Worm (Caenorhabditis elegans): ENCODE results near the gene M199.2.

Gene M199.2

DNA sequence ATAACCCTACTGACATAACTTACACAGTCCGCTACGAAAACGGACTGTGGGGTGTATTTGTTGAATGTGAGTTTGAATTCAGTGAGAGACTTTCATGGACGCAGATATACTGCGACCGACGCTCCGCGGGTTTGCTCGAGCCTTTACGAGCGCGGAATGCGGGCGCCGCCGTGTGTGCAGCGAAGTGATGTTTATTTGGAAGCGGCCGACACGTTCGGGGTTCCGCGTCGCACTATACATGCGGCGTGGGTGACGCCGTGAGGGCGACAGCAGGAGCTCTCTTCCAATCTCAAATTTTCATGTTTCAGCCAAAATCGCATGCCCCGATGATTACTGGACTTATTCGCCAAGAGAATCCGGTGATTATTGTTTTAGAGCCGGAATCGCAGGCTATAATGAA is 10.7 kb downstream of the M199.2 start:
- no peak for TF ChIP-seq ceh-82 (tag; optimal IDR thresholded peaks at IDR 0.05)
- TF ChIP-seq snpc-1.2 (GFP tag; IDR thresholded peaks at IDR 0.05) = peak; percentile 94
- TF ChIP-seq daf-19 (GFP tag; conservative IDR thresholded peaks at IDR 0.05) = no peak
- TF ChIP-seq mdt-29 (GFP tag; IDR thresholded peaks at IDR 0.05) = 0 out of 2 replicates have a peak, but pooled peaks have one; percentile 43
- TF ChIP-seq set-16 (GFP tag; IDR thresholded peaks at IDR 0.05) = peak; percentile 62; the same call in 1 of the 2 replicates

DNA sequence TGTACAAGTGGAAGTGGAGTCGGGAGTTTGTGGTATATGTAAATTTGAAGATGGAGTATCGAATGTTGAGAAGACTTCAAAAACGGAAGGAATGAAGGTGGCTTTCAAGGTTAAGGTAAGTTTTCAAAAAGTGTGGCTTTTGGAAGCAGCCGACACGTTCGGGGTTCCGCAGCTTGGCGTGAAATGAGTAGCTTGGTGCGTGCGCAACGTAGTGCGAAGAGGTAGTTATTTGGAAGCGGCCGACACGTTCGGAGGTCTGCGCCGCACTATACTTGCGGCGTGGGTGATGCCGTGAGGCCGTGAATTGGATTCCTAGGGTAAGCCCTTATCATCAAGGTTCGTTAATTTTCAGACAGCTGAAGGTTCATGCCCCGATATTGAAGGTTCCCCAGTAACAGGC is 12.2 kb downstream of the M199.2 start, which contains the start of gene clec-189:
Gene clec-189 (plus strand): TSS at position 92 of the 400 bp plus-strand sequence.
- TF ChIP-seq snpc-1.2 (GFP tag; IDR thresholded peaks at IDR 0.05) (peak; percentile 80), Y5F2A.4 (GFP tag; optimal IDR thresholded peaks at IDR 0.05) (no peak), set-16 (GFP tag; IDR thresholded peaks at IDR 0.05) (0 out of 2 replicates have a peak, but pooled peaks have one; percentile 19)

ce11 chrIV:15122882-15123281 is 14.3 kb downstream of the M199.2 start, which contains the start of gene M199.7:
Gene M199.7, plus strand, starts transcription at chrIV:15123182.
- TF ChIP-seq F37D6.2 (tag; optimal IDR thresholded peaks at IDR 0.05) = no peak
- TF ChIP-seq ZK337.2 (GFP tag; IDR thresholded peaks at IDR 0.05) = no peak
- no peak for TF ChIP-seq Y5F2A.4 (GFP tag; optimal IDR thresholded peaks at IDR 0.05)
- TF ChIP-seq php-3 (GFP tag; IDR thresholded peaks at IDR 0.05) = no peak
- no peak for TF ChIP-seq lin-1 (GFP tag; IDR thresholded peaks at IDR 0.05)
- TF ChIP-seq T20F7.1 (GFP tag; optimal IDR thresholded peaks at IDR 0.05) = no peak
- TF ChIP-seq nhr-28 (tag; optimal IDR thresholded peaks at IDR 0.05) = no peak
- no peak for TF ChIP-seq ceh-32 (tag; optimal IDR thresholded peaks at IDR 0.05; ENCODE audit: poor library complexity)
- TF ChIP-seq spr-1 (tag; optimal IDR thresholded peaks at IDR 0.05) = no peak
- TF ChIP-seq mes-2 (tag; optimal IDR thresholded peaks at IDR 0.05; ENCODE audit: poor library complexity, severe bottlenecking) = no peak
- no peak for TF ChIP-seq ceh-82 (tag; optimal IDR thresholded peaks at IDR 0.05)
- no peak for TF ChIP-seq vab-7 (GFP tag; IDR thresholded peaks at IDR 0.05)
- TF ChIP-seq dmd-9 (GFP tag; IDR thresholded peaks at IDR 0.05) = no peak

ce11 chrIV:15126021-15126420 is 17.4 kb downstream of the M199.2 start, which contains the start of gene clec-190:
Gene clec-190, minus strand, starts transcription at chrIV:15126121.
- TF ChIP-seq F10B5.3 (tag; optimal IDR thresholded peaks at IDR 0.05) = no peak
- peak in 1 of 2 experiments; percentile 46 for TF ChIP-seq unc-62 (GFP tag; optimal IDR thresholded peaks at IDR 0.05 in 1 of 2)
- no peak for TF ChIP-seq unc-62 (tag; optimal IDR thresholded peaks at IDR 0.05)

- TF ChIP-seq dpl-1 (GFP tag; optimal IDR thresholded peaks at IDR 0.05) = no peak
- no peak for TF ChIP-seq attf-4 (tag; optimal IDR thresholded peaks at IDR 0.05)
- TF ChIP-seq tra-1 (GFP tag; IDR thresholded peaks at IDR 0.05) = no peak
- TF ChIP-seq spr-1 (tag; optimal IDR thresholded peaks at IDR 0.05) = no peak
- no peak for TF ChIP-seq Y5F2A.4 (GFP tag; optimal IDR thresholded peaks at IDR 0.05)
- no peak for TF ChIP-seq lin-1 (GFP tag; IDR thresholded peaks at IDR 0.05)
- TF ChIP-seq ceh-44 (GFP tag; IDR thresholded peaks at IDR 0.05) = no peak
- TF ChIP-seq hif-1 (tag; optimal IDR thresholded peaks at IDR 0.05) = no peak
Observed at ce11 chrIV:15127731-15128130, 19.2 kb downstream of the M199.2 start, which contains the start of gene M199.9. Gene M199.9, minus strand, starts transcription at chrIV:15127831.

DNA sequence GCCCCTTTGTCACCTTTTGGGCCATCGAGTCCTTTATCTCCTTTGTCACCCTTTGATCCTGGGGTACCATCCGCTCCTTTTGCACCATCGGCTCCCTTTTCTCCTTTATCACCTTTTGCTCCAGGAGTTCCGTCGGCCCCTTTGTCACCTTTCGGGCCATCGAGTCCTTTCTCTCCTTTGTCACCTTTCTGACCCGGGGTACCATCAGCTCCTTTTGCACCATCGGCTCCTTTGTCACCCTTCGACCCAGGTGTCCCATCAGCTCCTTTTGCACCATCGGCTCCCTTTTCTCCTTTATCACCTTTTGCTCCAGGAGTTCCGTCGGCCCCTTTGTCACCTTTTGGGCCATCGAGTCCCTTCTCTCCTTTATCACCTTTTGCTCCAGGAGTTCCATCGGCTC is 21.6 kb downstream of the M199.2 start:
- TF ChIP-seq Y105C5A.15 (GFP tag; IDR thresholded peaks at IDR 0.05) (0 out of 2 replicates have a peak, but pooled peaks have one; percentile 8), set-16 (GFP tag; IDR thresholded peaks at IDR 0.05) (peak; percentile 74)

- TF ChIP-seq ceh-62 (tag; optimal IDR thresholded peaks at IDR 0.05) = no peak
- TF ChIP-seq Y75B8A.6 (GFP tag; IDR thresholded peaks at IDR 0.05) = no peak
- no peak for TF ChIP-seq nhr-41 (GFP tag; IDR thresholded peaks at IDR 0.05)
- peak in 1 of 2 experiments; percentile 35 for TF ChIP-seq unc-62 (GFP tag; optimal IDR thresholded peaks at IDR 0.05 in 1 of 2)
- TF ChIP-seq unc-62 (tag; optimal IDR thresholded peaks at IDR 0.05) = no peak
Observed at ce11 chrIV:15131697-15132096, 23.1 kb downstream of the M199.2 start, which contains the start of gene col-135. Gene col-135, minus strand, starts transcription at chrIV:15131797.
